Worm (Caenorhabditis elegans) whole organism, young adult: ENCODE results near the gene ZC443.3.

Experiments
- B0019.2 ChIP-seq: fragments of 200-800 bp; sonication (Bioruptor generic); conservative IDR thresholded peaks from 2 replicates; pipeline ENCODE4 v1.3.6; 2022; ENCODE audit warnings: missing genetic modification reagents, missing genetic modification characterization, missing compliant biosample characterization
- C06A6.2 ChIP-seq: fragments of 200-800 bp; sonication (Bioruptor generic); conservative IDR thresholded peaks from 2 replicates; pipeline ENCODE4 v1.3.6; 2022; ENCODE audit warnings: missing genetic modification characterization, missing compliant biosample characterization
- F22D6.2 ChIP-seq: sonication (generic microtip); optimal IDR thresholded peaks from 2 replicates; lab custom pipeline; 2016; ENCODE audit warnings: mild to moderate bottlenecking, missing genetic modification characterization, missing compliant biosample characterization
- F33H1.4 ChIP-seq: fragments of 200-800 bp; sonication (Bioruptor generic); IDR thresholded peaks from 2 replicates; pipeline ENCODE4 v1.3.6; 2022; ENCODE audit warnings: missing genetic modification reagents, missing genetic modification characterization, missing compliant biosample characterization
- T07F8.4 ChIP-seq: sonication (generic microtip); optimal IDR thresholded peaks from 2 replicates; lab custom pipeline; 2016; ENCODE audit warnings: mild to moderate bottlenecking, missing genetic modification characterization, moderate library complexity, missing compliant biosample characterization
- T26A5.8 ChIP-seq: sonication (generic microtip); optimal IDR thresholded peaks from 2 replicates; lab custom pipeline; 2016; ENCODE audit warnings: missing genetic modification characterization, missing compliant biosample characterization
- Y53F4B.3 ChIP-seq: fragments of 200-800 bp; sonication (Bioruptor generic); IDR thresholded peaks from 2 replicates; pipeline ENCODE4 v1.3.6; 2022; ENCODE audit warnings: missing genetic modification reagents, missing genetic modification characterization, missing compliant biosample characterization
- Y79H2A.3 ChIP-seq: fragments of 200-800 bp; sonication (Bioruptor generic); conservative IDR thresholded peaks from 2 replicates; pipeline ENCODE4 v1.3.6; 2022; ENCODE audit warnings: missing genetic modification reagents, missing genetic modification characterization, missing compliant biosample characterization
- Y95B8A.8 ChIP-seq: fragments of 200-800 bp; sonication (Bioruptor generic); IDR thresholded peaks from 2 replicates; pipeline ENCODE4 v1.3.6; 2022; ENCODE audit warnings: missing genetic modification reagents, missing genetic modification characterization, missing compliant biosample characterization
- ama-1 ChIP-seq, 3 experiments: fragments of 150-350 bp in 1 of 3; sonication (generic microtip) in 2 of 3; optimal IDR thresholded peaks; 2 replicates each; lab custom pipeline; 2014 to 2018; ENCODE audit warnings: missing biosample characterization in 2 of 3, missing genetic modification characterization in 2 of 3, missing genetic modification reagents in 2 of 3
- athp-1 ChIP-seq: sonication (generic microtip); optimal IDR thresholded peaks from 2 replicates; lab custom pipeline; 2017; ENCODE audit warnings: mild to moderate bottlenecking, missing genetic modification characterization, missing compliant biosample characterization
- ccch-3 ChIP-seq: fragments of 200-800 bp; sonication (Bioruptor generic); optimal IDR thresholded peaks from 2 replicates; lab custom pipeline; 2018; ENCODE audit warnings: mild to moderate bottlenecking, missing genetic modification characterization, missing compliant biosample characterization
- cebp-1 ChIP-seq, 2 experiments: fragments of 200-800 bp in 1 of 2; sonication (Bioruptor generic) in 1 of 2; sonication (generic microtip) in 1 of 2; IDR thresholded peaks in 1 of 2; optimal IDR thresholded peaks in 1 of 2; 2 replicates each; pipeline versions ENCODE4 v1.3.6 to Lab custom; 2017 to 2022; ENCODE audit warnings: missing compliant biosample characterization in 2 of 2, missing genetic modification characterization in 2 of 2, mild to moderate bottlenecking in 1 of 2, missing genetic modification reagents in 1 of 2, moderate library complexity in 1 of 2
- cebp-2 ChIP-seq: fragments of 200-800 bp; sonication (Bioruptor generic); IDR thresholded peaks from 2 replicates; pipeline ENCODE4 v1.3.6; 2022; ENCODE audit warnings: missing genetic modification characterization, missing compliant biosample characterization
- ceh-100 ChIP-seq: fragments of 200-800 bp; sonication (Bioruptor generic); IDR thresholded peaks from 2 replicates; pipeline ENCODE4 v1.3.6; 2022; ENCODE audit warnings: missing genetic modification reagents, missing genetic modification characterization, missing compliant biosample characterization
- ceh-91 ChIP-seq: fragments of 200-800 bp; sonication (Bioruptor generic); IDR thresholded peaks from 2 replicates; pipeline ENCODE4 v1.3.6; 2022; ENCODE audit warnings: missing genetic modification reagents, missing genetic modification characterization, missing compliant biosample characterization
- chd-7 ChIP-seq: sonication (generic microtip); optimal IDR thresholded peaks from 2 replicates; lab custom pipeline; 2016; ENCODE audit warnings: mild to moderate bottlenecking, missing genetic modification characterization, moderate library complexity, missing compliant biosample characterization
- ekl-4 ChIP-seq: fragments of 200-800 bp; sonication (Bioruptor generic); IDR thresholded peaks from 2 replicates; pipeline ENCODE4 v1.3.6; 2022; ENCODE audit warnings: missing genetic modification reagents, missing genetic modification characterization, missing compliant biosample characterization
- gei-17 ChIP-seq: fragments of 200-800 bp; sonication (Bioruptor generic); optimal IDR thresholded peaks from 2 replicates; lab custom pipeline; 2018; ENCODE audit warnings: mild to moderate bottlenecking, missing genetic modification characterization, missing compliant biosample characterization
- hsf-1 ChIP-seq: fragments of 200-800 bp; sonication (Bioruptor generic); IDR thresholded peaks from 2 replicates; pipeline ENCODE4 v1.3.6; 2022; ENCODE audit warnings: missing genetic modification reagents, missing genetic modification characterization, missing compliant biosample characterization
- let-607 ChIP-seq, 2 experiments: fragments of 200-800 bp in 1 of 2; sonication (Bioruptor generic) in 1 of 2; sonication (generic microtip) in 1 of 2; optimal IDR thresholded peaks; 2 replicates each; lab custom pipeline; 2016 to 2018; ENCODE audit warnings: mild to moderate bottlenecking in 2 of 2, missing compliant biosample characterization in 2 of 2, missing genetic modification characterization in 2 of 2, moderate library complexity in 2 of 2, missing genotype in 1 of 2
- lin-35 ChIP-seq, 3 experiments: fragments of 150-350 bp in 2 of 3; sonication (generic microtip) in 1 of 3; optimal IDR thresholded peaks; 2 replicates each; lab custom pipeline; 2014 to 2018; ENCODE audit warnings: missing biosample characterization in 3 of 3, missing genetic modification characterization in 3 of 3, missing genetic modification reagents in 3 of 3
- lin-54 ChIP-seq: fragments of 200-800 bp; sonication (Bioruptor generic); optimal IDR thresholded peaks from 2 replicates; lab custom pipeline; 2018; ENCODE audit warnings: mild to moderate bottlenecking, missing genetic modification characterization, missing compliant biosample characterization
- lsy-27 ChIP-seq: sonication (generic microtip); optimal IDR thresholded peaks from 2 replicates; lab custom pipeline; 2017; ENCODE audit warnings: missing genetic modification characterization, mild to moderate bottlenecking, missing compliant biosample characterization, antibody characterized with exemption, missing genotype, borderline replicate concordance; ENCODE audit not compliant: insufficient read depth
- mcd-1 ChIP-seq: fragments of 200-800 bp; sonication (Bioruptor generic); IDR thresholded peaks from 2 replicates; pipeline ENCODE4 v1.3.6; 2022; ENCODE audit warnings: missing genetic modification reagents, missing genetic modification characterization, missing compliant biosample characterization
- mxl-1 ChIP-seq: sonication (generic microtip); optimal IDR thresholded peaks from 2 replicates; lab custom pipeline; 2016; ENCODE audit warnings: missing genetic modification characterization, missing compliant biosample characterization
- nhr-90 ChIP-seq: sonication (generic microtip); optimal IDR thresholded peaks from 2 replicates; lab custom pipeline; 2016; ENCODE audit warnings: missing genotype, mild to moderate bottlenecking, missing genetic modification characterization, missing compliant biosample characterization
- pha-4 ChIP-seq: fragments of 150-350 bp; sonication (generic microtip); optimal IDR thresholded peaks from 2 replicates; lab custom pipeline; 2014; ENCODE audit warnings: missing biosample characterization, missing genetic modification reagents, missing genetic modification characterization
- repo-1 ChIP-seq: sonication (generic microtip); optimal IDR thresholded peaks from 2 replicates; lab custom pipeline; 2017; ENCODE audit warnings: mild to moderate bottlenecking, missing genetic modification characterization, missing compliant biosample characterization
- rpc-1 ChIP-seq, 2 experiments: fragments of 150-350 bp in 1 of 2; sonication (generic microtip) in 1 of 2; optimal IDR thresholded peaks; 2 replicates each; lab custom pipeline; 2014 to 2018; ENCODE audit warnings: missing biosample characterization in 1 of 2, missing genetic modification characterization in 1 of 2, missing genetic modification reagents in 1 of 2, missing genotype in 1 of 2
- snpc-1.3 ChIP-seq: sonication (generic microtip); optimal IDR thresholded peaks from 2 replicates; lab custom pipeline; 2017; ENCODE audit warnings: missing genetic modification characterization, mild to moderate bottlenecking, missing compliant biosample characterization, antibody characterized with exemption, moderate library complexity, missing genotype, missing genetic modification reagents; ENCODE audit not compliant: insufficient read depth
- snpc-3.4 ChIP-seq: sonication (generic microtip); optimal IDR thresholded peaks from 2 replicates; lab custom pipeline; 2017; ENCODE audit warnings: missing genetic modification characterization, mild to moderate bottlenecking, missing compliant biosample characterization, antibody characterized with exemption, moderate library complexity, missing genotype, missing genetic modification reagents
- tbx-9 ChIP-seq: sonication (generic microtip); optimal IDR thresholded peaks from 2 replicates; lab custom pipeline; 2016; ENCODE audit warnings: borderline replicate concordance, missing genetic modification characterization, inconsistent platforms, missing compliant biosample characterization
- tlf-1 ChIP-seq: fragments of 200-800 bp; sonication (Bioruptor generic); optimal IDR thresholded peaks from 2 replicates; lab custom pipeline; 2018; ENCODE audit warnings: mild to moderate bottlenecking, missing genetic modification characterization, missing compliant biosample characterization
- zfh-2 ChIP-seq: fragments of 200-800 bp; sonication (Bioruptor generic); conservative IDR thresholded peaks from 2 replicates; pipeline ENCODE4 v1.3.6; 2022; ENCODE audit warnings: missing genetic modification reagents, missing genetic modification characterization, missing compliant biosample characterization
- ztf-6 ChIP-seq: fragments of 200-800 bp; sonication (Bioruptor generic); IDR thresholded peaks from 2 replicates; pipeline ENCODE4 v1.3.6; 2022; ENCODE audit warnings: missing genetic modification reagents, missing genetic modification characterization, missing compliant biosample characterization

The ZC443.3 gene

DNA sequence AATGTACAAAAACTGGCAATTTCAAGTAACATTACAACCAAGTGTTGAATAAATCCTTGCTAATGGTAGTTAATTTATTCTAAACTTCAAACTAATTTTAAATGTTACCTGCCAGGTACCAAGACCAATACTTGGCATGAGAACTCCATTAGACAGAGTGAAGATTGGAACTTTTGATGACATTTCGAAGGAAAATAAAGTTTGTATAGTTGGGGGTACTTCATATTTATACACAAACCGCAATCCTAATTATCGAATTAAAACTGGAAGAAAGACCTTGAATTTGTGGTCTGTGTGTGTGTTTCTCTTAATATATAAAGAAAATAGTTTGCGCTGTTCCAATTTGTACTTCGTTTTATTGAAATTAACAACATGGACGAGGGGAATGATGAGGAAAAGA is 4.0 kb downstream of the ZC443.3 start, which contains the start of gene ZC443.1:
ZC443.1 (minus strand) TSS at position 205 of the 400 bp plus-strand sequence.
- TF ChIP-seq T26A5.8 (tag; lab: Kevin White, UChicago) (no peak), T07F8.4 (tag; lab: Kevin White, UChicago) (no peak), F33H1.4 (GFP tag; lab: Robert Waterston, UW) (no peak), Y53F4B.3 (GFP tag; lab: Robert Waterston, UW) (no peak), ztf-6 (GFP tag; lab: Robert Waterston, UW) (no peak), lin-54 (GFP tag; lab: Kevin White, UChicago) (no peak)

DNA sequence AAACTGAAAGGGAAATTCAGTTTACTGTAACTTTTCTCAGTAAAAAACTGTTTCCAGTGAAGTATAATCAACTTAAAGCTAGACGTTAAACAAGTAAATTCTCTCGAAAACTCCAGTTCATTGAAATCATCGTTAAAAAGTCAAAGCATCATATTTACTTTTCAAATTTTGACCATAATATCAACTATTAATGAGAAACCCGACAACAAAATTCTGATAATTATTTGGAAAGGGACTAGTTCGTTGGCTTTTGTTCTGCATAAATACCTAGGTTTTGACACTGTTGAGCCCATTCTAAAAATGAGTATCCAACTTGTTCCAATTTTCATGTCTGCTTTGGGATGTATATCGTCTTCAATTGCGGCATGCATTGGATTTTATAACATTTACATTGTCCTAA is 7.7 kb downstream of the ZC443.3 start, which contains the start of gene ZC443.7:
ZC443.7 (plus strand) TSS at position 301 of the 400 bp plus-strand sequence.
- TF ChIP-seq ccch-3 (GFP tag; lab: Kevin White, UChicago): no peak
- TF ChIP-seq gei-17 (GFP tag; lab: Kevin White, UChicago): no peak
- no peak for TF ChIP-seq lsy-27 (tag; lab: Kevin White, UChicago)
- no peak for TF ChIP-seq chd-7 (tag; lab: Kevin White, UChicago)
- TF ChIP-seq let-607 (tag; optimal IDR thresholded peaks at IDR 0.05; lab: Kevin White, UChicago): no peak
- no peak for TF ChIP-seq T26A5.8 (tag; lab: Kevin White, UChicago)
- TF ChIP-seq mxl-1 (tag; lab: Kevin White, UChicago): no peak
- TF ChIP-seq Y79H2A.3 (GFP tag; lab: Robert Waterston, UW): no peak
- TF ChIP-seq ceh-91: no peak
- no peak for TF ChIP-seq zfh-2

DNA sequence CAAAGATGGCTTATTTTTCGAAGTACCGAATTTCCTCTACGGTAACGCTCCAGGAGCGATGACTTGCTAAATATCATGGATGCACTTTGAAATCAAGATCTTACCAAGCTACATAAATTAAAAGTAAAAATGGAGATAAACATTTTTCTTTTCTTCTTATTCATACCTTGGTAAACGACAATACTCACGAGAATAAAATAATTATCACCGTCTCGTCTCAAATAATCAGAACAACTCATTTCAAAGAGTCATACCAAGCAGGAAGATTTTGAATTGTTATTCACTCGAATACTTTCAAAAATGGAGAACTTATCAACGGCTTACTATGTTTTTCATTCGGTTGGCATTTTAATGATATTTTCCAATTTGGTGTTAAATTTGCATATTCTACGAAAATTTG is 10.6 kb downstream of the ZC443.3 start, which contains the start of gene srbc-45:
srbc-45 (plus strand) TSS at position 301 of the 400 bp plus-strand sequence.
- TF ChIP-seq B0019.2 (no peak), athp-1 (tag; lab: Kevin White, UChicago) (no peak), ama-1 (optimal IDR thresholded peaks at IDR 0.05; lab: Kevin White, UChicago) (no peak), ama-1 (GFP tag; optimal IDR thresholded peaks at IDR 0.05; lab: Kevin White, UChicago) (no peak), ceh-100 (GFP tag; lab: Robert Waterston, UW) (no peak), rpc-1 (optimal IDR thresholded peaks at IDR 0.05; lab: Kevin White, UChicago) (no peak), rpc-1 (tag; optimal IDR thresholded peaks at IDR 0.05; lab: Kevin White, UChicago) (no peak), pha-4 (no peak), lin-35 (GFP tag; optimal IDR thresholded peaks at IDR 0.05; lab: Kevin White, UChicago) (no peak)

DNA sequence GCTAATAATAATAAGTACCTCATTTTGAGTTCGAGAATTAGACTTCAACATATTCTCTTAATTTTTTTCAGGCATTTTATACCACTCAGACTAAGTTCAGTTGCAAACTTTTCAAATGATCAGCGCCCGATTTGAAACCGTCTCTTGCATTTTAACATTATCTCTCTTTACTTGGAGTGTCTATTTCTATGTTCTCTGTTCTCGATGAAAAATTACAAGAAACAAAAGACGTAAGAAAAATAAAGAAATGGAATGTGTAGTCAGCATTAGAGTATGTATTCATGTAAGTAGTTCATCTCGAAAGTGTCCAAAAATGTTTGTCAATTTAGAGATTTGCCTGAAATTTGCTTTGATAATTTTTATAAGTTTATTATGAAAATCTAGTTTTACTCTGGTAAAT is 13.8 kb downstream of the ZC443.3 start, which contains the start of gene ugt-3:
ugt-3 (minus strand) TSS at position 101 of the 400 bp plus-strand sequence.
- TF ChIP-seq F22D6.2 (tag; lab: Kevin White, UChicago): no peak
- no peak for TF ChIP-seq tbx-9
- no peak for TF ChIP-seq ekl-4 (GFP tag; lab: Robert Waterston, UW)
- TF ChIP-seq nhr-90 (tag; lab: Kevin White, UChicago): no peak
- TF ChIP-seq snpc-3.4 (tag; lab: Kevin White, UChicago): no peak
- no peak for TF ChIP-seq mcd-1
- TF ChIP-seq snpc-1.3 (tag; lab: Kevin White, UChicago): no peak
- no peak for TF ChIP-seq tlf-1 (GFP tag; lab: Kevin White, UChicago)
- no peak for TF ChIP-seq cebp-1 (GFP tag; IDR thresholded peaks at IDR 0.05; lab: Robert Waterston, UW)
- no peak for TF ChIP-seq cebp-1 (tag; optimal IDR thresholded peaks at IDR 0.05; lab: Kevin White, UChicago)
- no peak for TF ChIP-seq cebp-2 (GFP tag; lab: Robert Waterston, UW)
- no peak for TF ChIP-seq C06A6.2 (GFP tag; lab: Robert Waterston, UW)
- TF ChIP-seq hsf-1 (GFP tag; lab: Robert Waterston, UW): no peak
- no peak for TF ChIP-seq repo-1
- TF ChIP-seq ztf-6 (GFP tag; lab: Robert Waterston, UW): no peak
- no peak for TF ChIP-seq Y95B8A.8
